Worm (Caenorhabditis elegans) whole organism, midembryonic: Measurements from ENCODE around the gene elpc-4.

Experiments used
- T22C8.4 ChIP-seq: fragments of 200-800 bp; sonication (Bioruptor generic); IDR thresholded peaks from 2 replicates; pipeline ENCODE4 v1.3.6; 2022; ENCODE audit warnings: missing genetic modification characterization, missing compliant biosample characterization
- cog-1 ChIP-seq: sonication (generic microtip); optimal IDR thresholded peaks from 2 replicates; lab custom pipeline; 2016; ENCODE audit warnings: missing genetic modification characterization, missing compliant biosample characterization
- flt-1 ChIP-seq: fragments of 200-800 bp; sonication (Bioruptor generic); IDR thresholded peaks from 2 replicates; pipeline ENCODE4 v1.3.6; 2022; ENCODE audit warnings: missing genetic modification characterization, missing compliant biosample characterization
- klf-2 ChIP-seq: fragments of 200-800 bp; sonication (Bioruptor generic); conservative IDR thresholded peaks from 2 replicates; pipeline ENCODE4 v1.3.6; 2022; ENCODE audit warnings: missing genetic modification reagents, missing genetic modification characterization, missing compliant biosample characterization
- med-1 ChIP-seq: sonication (generic microtip); optimal IDR thresholded peaks from 2 replicates; lab custom pipeline; 2017; ENCODE audit warnings: missing genetic modification characterization, mild to moderate bottlenecking, missing compliant biosample characterization, antibody characterized with exemption, missing genetic modification reagents; ENCODE audit not compliant: insufficient read depth
- ref-1 ChIP-seq: fragments of 200-800 bp; sonication (Bioruptor generic); conservative IDR thresholded peaks from 2 replicates; pipeline ENCODE4 v1.3.6; 2022; ENCODE audit warnings: missing genetic modification reagents, missing genetic modification characterization, missing compliant biosample characterization
- tab-1 ChIP-seq: fragments of 200-800 bp; sonication (Bioruptor generic); IDR thresholded peaks from 2 replicates; pipeline ENCODE4 v1.3.6; 2022; ENCODE audit warnings: missing genetic modification characterization, missing compliant biosample characterization
- ztf-23 ChIP-seq: fragments of 200-800 bp; sonication (Bioruptor generic); IDR thresholded peaks from 2 replicates; pipeline ENCODE4 v1.3.6; 2022; ENCODE audit warnings: missing genetic modification reagents, missing genetic modification characterization, missing compliant biosample characterization
- ztf-29 ChIP-seq: fragments of 200-800 bp; sonication (Bioruptor generic); IDR thresholded peaks from 2 replicates; pipeline ENCODE4 v1.3.6; 2022; ENCODE audit warnings: missing genetic modification reagents, missing genetic modification characterization, missing compliant biosample characterization

elpc-4 gene

DNA sequence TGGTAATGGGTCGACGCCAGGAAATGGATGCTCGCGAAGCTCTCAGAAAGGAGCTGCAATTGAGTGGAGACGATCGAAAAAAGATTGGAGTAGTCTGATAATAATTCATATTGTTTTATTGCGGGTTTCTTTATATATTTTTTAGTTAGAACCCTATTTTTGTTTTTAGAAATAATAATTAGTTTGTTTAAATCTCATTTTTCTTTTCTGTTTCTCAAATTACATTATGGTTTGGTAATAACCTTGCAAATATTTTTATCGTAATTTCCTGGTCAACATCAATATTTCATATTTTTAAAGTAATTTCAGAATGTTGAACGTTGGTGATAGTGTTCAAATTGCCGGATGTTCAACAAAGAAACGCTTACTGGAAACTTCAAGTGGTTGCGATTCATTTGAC, at the start of gene elpc-4:
elpc-4 (plus strand) TSS at position 301 of the 400 bp plus-strand sequence.
- no peak for TF ChIP-seq flt-1 (GFP tag; lab: Robert Waterston, UW)

DNA sequence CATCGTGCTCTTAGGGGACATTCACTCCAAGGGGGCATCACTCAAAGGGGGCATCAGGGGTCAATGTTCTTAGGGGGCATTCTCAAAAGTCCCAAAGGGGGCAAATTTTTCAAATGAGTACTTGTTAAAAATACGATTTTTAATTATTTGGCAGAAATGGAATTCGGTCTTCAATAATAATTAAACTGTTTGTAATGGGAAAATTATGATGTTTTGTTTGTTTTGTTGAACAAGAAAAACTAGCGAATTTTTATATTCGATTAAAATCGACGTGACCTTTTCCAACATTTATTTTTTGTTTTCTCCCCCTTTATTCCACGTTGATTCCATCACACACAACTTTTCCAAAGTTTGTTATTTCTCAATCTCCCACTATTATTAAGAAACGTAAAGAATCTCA, 49.8 kb upstream of the elpc-4 start, which contains the start of gene F57H12.5:
F57H12.5 (plus strand) TSS at position 301 of the 400 bp plus-strand sequence.
- TF ChIP-seq flt-1 (GFP tag; lab: Robert Waterston, UW) (no peak), ztf-29 (no peak), tab-1 (GFP tag; lab: Robert Waterston, UW) (no peak), ref-1 (GFP tag; lab: Robert Waterston, UW) (no peak), med-1 (GFP tag; lab: Kevin White, UChicago) (no peak), T22C8.4 (GFP tag; lab: Robert Waterston, UW) (no peak), ztf-23 (GFP tag; lab: Robert Waterston, UW) (no peak), cog-1 (tag; lab: Kevin White, UChicago) (no peak), klf-2 (GFP tag; lab: Robert Waterston, UW) (no peak)

DNA sequence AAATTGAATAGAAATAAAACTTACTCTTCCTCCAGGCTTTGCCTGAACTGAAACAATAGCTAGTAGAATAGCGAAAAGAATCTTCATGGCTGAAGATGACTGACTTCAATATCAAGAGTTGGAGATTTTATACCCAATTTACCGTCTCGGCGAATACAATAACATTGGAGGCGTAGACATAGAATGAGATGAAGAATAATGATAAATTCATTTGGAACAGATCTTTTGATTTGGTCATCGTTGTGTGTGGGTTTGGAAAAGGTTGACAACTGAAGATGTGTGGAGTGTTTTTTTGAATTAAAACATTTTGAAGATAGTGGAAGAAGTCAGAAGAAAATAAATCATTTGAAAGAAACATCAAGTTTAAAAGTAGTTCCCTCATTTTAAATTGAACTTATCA, 40.6 kb upstream of the elpc-4 start, which contains the start of gene F57H12.6:
F57H12.6 (minus strand) TSS at position 101 of the 400 bp plus-strand sequence.
- TF ChIP-seq ztf-23 (GFP tag; lab: Robert Waterston, UW) = no peak
- no peak for TF ChIP-seq flt-1 (GFP tag; lab: Robert Waterston, UW)
- no peak for TF ChIP-seq ref-1 (GFP tag; lab: Robert Waterston, UW)
- no peak for TF ChIP-seq med-1 (GFP tag; lab: Kevin White, UChicago)
- TF ChIP-seq klf-2 (GFP tag; lab: Robert Waterston, UW) = no peak
- TF ChIP-seq T22C8.4 (GFP tag; lab: Robert Waterston, UW) = no peak
- TF ChIP-seq tab-1 (GFP tag; lab: Robert Waterston, UW) = no peak

DNA sequence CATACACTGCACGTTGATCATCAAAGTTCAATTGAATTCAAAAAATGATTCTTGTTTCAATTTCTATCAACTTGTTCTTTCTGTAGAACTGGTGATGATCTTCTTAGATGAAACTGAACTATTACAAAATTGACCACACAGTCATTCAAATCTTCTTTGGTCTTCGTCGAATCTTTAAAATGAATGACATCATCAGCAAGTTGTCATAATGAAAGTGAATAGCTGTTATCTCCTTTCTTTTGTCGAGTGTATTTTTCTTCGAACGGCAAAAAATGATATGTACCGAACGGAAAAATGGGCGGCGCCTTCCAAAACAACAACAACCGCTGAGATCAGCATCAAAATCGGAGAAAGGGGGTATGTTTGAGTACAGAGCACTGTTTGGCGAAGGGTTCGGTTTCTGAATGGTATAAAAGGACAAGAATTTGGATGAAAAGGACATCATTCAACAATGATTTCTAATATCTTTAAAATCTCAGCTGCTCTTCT, 39.3 kb upstream of the elpc-4 start, which contains the start of gene ora-1:
ora-1 (plus strand) TSS at position 439 of the 489 bp plus-strand sequence.
- TF ChIP-seq tab-1 (GFP tag; lab: Robert Waterston, UW) (no peak), med-1 (GFP tag; lab: Kevin White, UChicago) (no peak), ref-1 (GFP tag; lab: Robert Waterston, UW) (no peak), T22C8.4 (GFP tag; lab: Robert Waterston, UW) (no peak), ztf-23 (GFP tag; lab: Robert Waterston, UW) (no peak), cog-1 (tag; lab: Kevin White, UChicago) (no peak), ztf-29 (no peak), flt-1 (GFP tag; lab: Robert Waterston, UW) (no peak), klf-2 (GFP tag; lab: Robert Waterston, UW) (no peak)

DNA sequence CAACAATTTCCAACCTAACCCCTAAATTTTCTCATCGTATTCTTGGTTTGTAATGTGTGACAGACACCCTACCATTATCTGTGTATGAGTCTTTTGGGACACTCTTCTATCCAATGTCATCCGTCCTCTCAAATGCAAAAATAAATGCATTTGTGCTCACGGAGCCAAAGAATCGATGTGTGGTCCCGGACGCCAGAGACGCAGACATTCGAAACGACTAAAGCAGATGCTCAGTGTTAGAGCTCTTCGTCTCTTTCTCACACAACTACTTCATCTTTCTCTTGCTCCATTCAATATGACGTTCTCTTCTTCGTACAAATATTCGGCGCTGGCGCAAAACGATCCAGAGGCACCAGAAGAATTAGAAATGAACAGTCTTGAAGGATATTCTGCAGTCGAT, 37.2 kb upstream of the elpc-4 start, which contains the start of gene unc-24:
unc-24 (plus strand) TSS at position 283 of the 400 bp plus-strand sequence.
- no peak for TF ChIP-seq ztf-23 (GFP tag; lab: Robert Waterston, UW)

DNA sequence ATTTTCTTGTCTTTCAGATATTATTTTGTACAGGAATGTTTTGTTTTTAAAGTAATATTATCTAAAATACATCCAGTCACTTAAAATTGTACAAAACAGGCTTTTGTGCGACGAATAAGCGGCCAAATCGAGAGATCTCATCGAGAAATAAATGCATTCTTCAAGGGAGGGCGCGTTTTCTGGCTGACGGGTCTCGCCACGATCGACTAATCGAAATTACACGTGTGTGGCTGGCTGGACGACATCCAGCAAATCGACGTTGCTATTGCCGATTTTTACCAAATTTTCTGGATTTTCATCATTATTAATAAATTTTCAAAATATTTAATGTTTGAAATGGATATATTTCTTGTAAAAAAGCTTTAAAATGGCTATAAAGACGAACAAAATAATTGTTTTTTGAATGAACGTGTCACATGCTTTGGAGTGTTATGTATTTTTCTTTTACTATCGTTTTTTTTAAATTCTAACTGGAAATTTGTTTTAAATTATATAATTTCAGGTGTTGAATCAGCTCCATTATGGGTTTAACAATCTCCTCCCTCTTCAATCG, 34.7 kb upstream of the elpc-4 start, which contains the start of gene arf-5:
arf-5 (plus strand) TSS at position 503 of the 553 bp plus-strand sequence.
- TF ChIP-seq cog-1 (tag; lab: Kevin White, UChicago) (peak; percentile 20), ztf-23 (GFP tag; lab: Robert Waterston, UW) (no peak), ztf-29 (no peak)

DNA sequence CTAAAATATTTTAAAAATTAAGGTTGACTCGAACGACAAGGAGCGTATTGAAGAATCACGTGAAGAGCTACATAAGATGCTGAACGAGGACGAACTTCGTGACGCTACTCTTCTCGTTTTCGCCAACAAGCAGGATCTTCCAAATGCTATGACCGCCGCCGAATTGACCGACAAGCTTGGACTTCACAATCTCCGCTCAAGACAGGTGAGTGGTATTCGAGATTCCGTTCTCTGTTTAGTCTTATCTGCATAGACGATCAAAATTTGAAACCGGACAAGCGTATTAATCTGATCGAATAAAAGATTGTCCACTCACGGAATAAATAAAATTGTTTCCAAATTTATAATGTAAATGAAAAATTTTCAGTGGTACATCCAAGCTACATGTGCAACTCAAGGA, 33.8 kb upstream of the elpc-4 start:
- TF ChIP-seq med-1 (GFP tag; lab: Kevin White, UChicago) (no peak), ztf-23 (GFP tag; lab: Robert Waterston, UW) (no peak), flt-1 (GFP tag; lab: Robert Waterston, UW) (no peak), klf-2 (GFP tag; lab: Robert Waterston, UW) (no peak), T22C8.4 (GFP tag; lab: Robert Waterston, UW) (no peak), tab-1 (GFP tag; lab: Robert Waterston, UW) (no peak), ref-1 (GFP tag; lab: Robert Waterston, UW) (no peak), cog-1 (tag; lab: Kevin White, UChicago) (no peak), ztf-29 (no peak)

DNA sequence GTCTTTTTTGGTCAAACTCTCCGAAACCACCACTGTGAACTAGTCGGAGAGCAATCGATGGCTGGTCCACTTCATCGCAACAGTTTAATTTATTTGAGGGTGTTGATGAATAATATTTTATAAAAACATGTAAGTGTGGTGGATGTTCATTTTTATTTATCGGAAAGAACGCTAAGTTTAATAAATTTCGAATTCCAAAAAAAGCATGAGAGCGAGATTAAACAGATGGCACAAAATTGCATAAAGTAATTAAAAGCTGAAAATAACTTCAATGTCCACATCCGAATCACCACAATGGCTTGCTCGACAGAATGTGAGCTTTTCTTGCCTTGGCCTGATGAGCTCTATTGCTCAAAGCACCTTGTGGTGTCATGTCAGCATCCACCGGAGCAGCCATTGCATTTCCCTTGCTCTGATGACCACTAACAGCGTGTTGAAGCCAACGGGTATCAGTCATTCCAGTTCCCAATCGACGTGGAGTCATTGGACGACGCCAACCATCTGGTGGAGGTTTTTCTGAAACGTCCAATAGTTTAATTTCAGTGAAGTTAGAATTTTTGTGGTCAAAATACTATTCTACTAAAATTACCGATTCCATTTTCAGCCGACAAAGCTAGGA, 33.0 kb upstream of the elpc-4 start:
- TF ChIP-seq med-1 (GFP tag; lab: Kevin White, UChicago) (no peak), flt-1 (GFP tag; lab: Robert Waterston, UW) (0 out of 2 replicates have a peak, but pooled peaks have one; percentile 11)

DNA sequence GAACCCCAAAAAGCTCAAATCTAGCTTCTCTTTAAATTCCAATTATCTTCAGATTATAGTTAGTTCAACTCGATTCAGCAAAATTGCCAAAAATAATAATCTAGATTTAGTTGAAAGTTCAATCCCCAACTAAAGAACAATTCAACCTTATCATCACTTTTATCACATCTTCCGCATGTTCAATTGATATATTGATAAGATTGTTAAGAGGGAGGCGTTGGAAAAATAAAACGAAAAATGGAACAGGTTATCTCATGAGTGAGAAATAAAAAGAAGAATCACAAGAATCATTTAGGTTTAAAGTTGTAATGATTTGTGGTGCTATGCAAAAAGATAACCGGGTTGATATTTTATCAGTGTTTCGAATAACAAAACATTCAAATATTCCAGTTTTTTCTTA, 31.1 kb upstream of the elpc-4 start:
- TF ChIP-seq ztf-29 = no peak
- no peak for TF ChIP-seq ref-1 (GFP tag; lab: Robert Waterston, UW)
- TF ChIP-seq med-1 (GFP tag; lab: Kevin White, UChicago) = no peak
- TF ChIP-seq cog-1 (tag; lab: Kevin White, UChicago) = no peak

DNA sequence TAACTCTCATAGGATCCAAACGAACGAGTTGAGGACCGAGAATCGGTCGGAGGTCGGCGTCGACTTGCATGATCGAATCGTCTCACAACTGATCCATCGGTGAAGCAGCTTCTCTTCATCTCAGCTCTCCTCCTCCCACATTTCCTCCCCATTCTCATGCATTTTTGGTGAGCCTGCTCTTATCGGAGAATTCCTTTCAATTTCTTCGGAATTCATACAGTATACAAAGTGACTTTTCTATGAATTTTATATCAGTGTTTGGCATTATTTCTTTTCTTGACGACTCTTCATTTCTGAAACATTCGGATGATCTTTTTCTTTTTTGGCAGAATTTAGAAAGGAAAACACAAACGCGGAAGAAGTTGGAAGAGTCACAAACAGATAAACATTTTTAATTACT, 29.7 kb upstream of the elpc-4 start, which contains the start of gene mec-17:
mec-17 (minus strand) TSS at position 101 of the 400 bp plus-strand sequence.
- TF ChIP-seq ztf-29 (no peak), cog-1 (tag; lab: Kevin White, UChicago) (no peak)
